Fruit fly (Drosophila melanogaster): Measurements from ENCODE around the gene fng.

- TF ChIP-seq CG17612 (GFP tag; IDR thresholded peaks at IDR 0.05) (no peak), mld (GFP tag; IDR thresholded peaks at IDR 0.05; ENCODE audit: partially characterized antibody) (no peak), onecut (GFP tag; IDR thresholded peaks at IDR 0.05) (no peak), CG1603 (tag; optimal IDR thresholded peaks at IDR 0.05) (no peak), dmrt99B (tag; optimal IDR thresholded peaks at IDR 0.05) (no peak), z (GFP tag; IDR thresholded peaks at IDR 0.05) (no peak), Sox102F (GFP tag; optimal IDR thresholded peaks at IDR 0.05) (no peak), CG13424 (tag; optimal IDR thresholded peaks at IDR 0.05) (no peak), chm (GFP tag; IDR thresholded peaks at IDR 0.05) (no peak), CG18764 (GFP tag; optimal IDR thresholded peaks at IDR 0.05) (no peak), fd3F (GFP tag; optimal IDR thresholded peaks at IDR 0.05) (no peak), chn (GFP tag; optimal IDR thresholded peaks at IDR 0.05) (no peak)
Observed at dm6 chr3L:20983309-20983708, 34.0 kb upstream of the fng start.

All from whole organism, embryonic.